Worm (Caenorhabditis elegans): ENCODE results near the gene K01D12.20.

DNA sequence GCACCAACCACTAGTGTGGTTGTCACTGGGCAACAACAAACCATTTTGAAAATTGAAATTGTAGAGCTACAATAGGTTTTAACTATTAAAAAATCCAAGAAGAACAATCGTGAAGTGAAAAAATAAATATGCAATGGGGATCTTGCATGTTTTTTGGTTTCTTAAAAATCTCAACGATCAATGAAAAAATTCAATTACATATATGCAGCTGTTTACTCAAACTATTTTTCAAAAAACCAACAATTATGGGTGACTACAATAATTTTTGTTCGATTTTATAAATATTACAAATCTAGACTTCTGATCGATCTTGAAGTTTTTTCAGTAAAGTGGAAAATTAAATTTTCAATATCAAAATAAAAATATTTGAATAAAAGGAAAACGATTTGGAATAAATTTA lies 7.9 kb upstream of the K01D12.20 start, which contains the start of gene cdr-4:
- TF ChIP-seq madf-6 (GFP tag; IDR thresholded peaks at IDR 0.05) (no peak), Y53F4B.3 (GFP tag; IDR thresholded peaks at IDR 0.05) (no peak), egrh-3 (GFP tag; IDR thresholded peaks at IDR 0.05) (no peak), nhr-27 (tag; optimal IDR thresholded peaks at IDR 0.05) (no peak), sptf-2 (GFP tag; optimal IDR thresholded peaks at IDR 0.05) (no peak), hlh-12 (tag; optimal IDR thresholded peaks at IDR 0.05) (no peak), madf-10 (tag; optimal IDR thresholded peaks at IDR 0.05) (no peak), sea-2 (GFP tag; IDR thresholded peaks at IDR 0.05) (no peak)

All from whole organism, young adult.